Worm (Caenorhabditis elegans) whole organism, young adult: ENCODE measurements around the gene nas-37.

ENCODE experiments used
- ama-1 ChIP-seq, 3 experiments: fragments of 150-350 bp in 1 of 3; sonication (generic microtip) in 2 of 3; optimal IDR thresholded peaks; 2 replicates each; lab custom pipeline; 2014 to 2018; ENCODE audit warnings: missing biosample characterization in 2 of 3, missing genetic modification characterization in 2 of 3, missing genetic modification reagents in 2 of 3
- lin-35 ChIP-seq, 3 experiments: fragments of 150-350 bp in 2 of 3; sonication (generic microtip) in 1 of 3; optimal IDR thresholded peaks; 2 replicates each; lab custom pipeline; 2014 to 2018; ENCODE audit warnings: missing biosample characterization in 3 of 3, missing genetic modification characterization in 3 of 3, missing genetic modification reagents in 3 of 3
- sea-2 ChIP-seq: fragments of 200-800 bp; sonication (Bioruptor generic); IDR thresholded peaks from 2 replicates; pipeline ENCODE4 v1.3.6; 2022; ENCODE audit warnings: missing genetic modification characterization, missing compliant biosample characterization
- snpc-4 ChIP-seq, 5 experiments: fragments of 150-350 bp in 1 of 5; sonication (generic microtip) in 4 of 5; optimal IDR thresholded peaks; 2 replicates each; lab custom pipeline; 2014 to 2018; ENCODE audit warnings: missing genetic modification characterization in 5 of 5, missing biosample characterization in 3 of 5, antibody characterized with exemption in 2 of 5, mild to moderate bottlenecking in 2 of 5, missing compliant biosample characterization in 2 of 5, missing genotype in 2 of 5, moderate library complexity in 2 of 5, missing genetic modification reagents in 1 of 5
- somi-1 ChIP-seq: fragments of 200-800 bp; sonication (Bioruptor generic); optimal IDR thresholded peaks from 2 replicates; lab custom pipeline; 2018; ENCODE audit warnings: mild to moderate bottlenecking, missing genetic modification characterization, missing compliant biosample characterization
- zim-3 ChIP-seq: sonication (generic microtip); optimal IDR thresholded peaks from 2 replicates; lab custom pipeline; 2017; ENCODE audit warnings: mild to moderate bottlenecking, missing genetic modification characterization, moderate library complexity, missing compliant biosample characterization

ce11 chrX:9894844-9895243, 54.0 kb downstream of the nas-37 start, which contains the start of gene F21G4.3:
- TF ChIP-seq snpc-4 (GFP tag; optimal IDR thresholded peaks at IDR 0.05; lab: Kevin White, UChicago) (no peak), snpc-4 (tag; optimal IDR thresholded peaks at IDR 0.05; lab: Kevin White, UChicago) (no peak), zim-3 (no peak), somi-1 (GFP tag; lab: Kevin White, UChicago) (no peak), sea-2 (GFP tag; lab: Robert Waterston, UW) (no peak), lin-35 (GFP tag; optimal IDR thresholded peaks at IDR 0.05; lab: Kevin White, UChicago) (no peak), ama-1 (optimal IDR thresholded peaks at IDR 0.05; lab: Kevin White, UChicago) (no peak), ama-1 (GFP tag; optimal IDR thresholded peaks at IDR 0.05; lab: Kevin White, UChicago) (no peak)
